Fruit fly (Drosophila melanogaster) whole organism, wandering third instar larva: ENCODE results near the gene Or71a.

Experiments
- Abd-B ChIP-seq: fragments of >200 bp; optimal IDR thresholded peaks from 2 replicates; lab custom pipeline; 2017; ENCODE audit warnings: missing biosample characterization, missing genetic modification characterization
- CG32264 ChIP-seq: fragments of 200-800 bp; sonication (Bioruptor generic); optimal IDR thresholded peaks from 2 replicates; lab custom pipeline; 2016; ENCODE audit warnings: missing biosample characterization, missing genetic modification characterization
- CG9705 ChIP-seq: fragments of 200-800 bp; sonication (Bioruptor generic); optimal IDR thresholded peaks from 2 replicates; lab custom pipeline; 2018; ENCODE audit warnings: missing biosample characterization, mild to moderate bottlenecking, missing genetic modification characterization
- CrebA ChIP-seq: fragments of 200-800 bp; sonication (Bioruptor generic); optimal IDR thresholded peaks from 2 replicates; lab custom pipeline; 2016; ENCODE audit warnings: missing biosample characterization, mild to moderate bottlenecking, missing genetic modification characterization, borderline replicate concordance
- Dfd ChIP-seq: fragments of >200 bp; optimal IDR thresholded peaks from 2 replicates; lab custom pipeline; 2017; ENCODE audit warnings: missing biosample characterization, missing genetic modification characterization
- Dif ChIP-seq: fragments of 200-275, 200-300 bp; sonication (Bioruptor generic); optimal IDR thresholded peaks from 2 replicates; lab custom pipeline; 2018; ENCODE audit warnings: missing biosample characterization, missing genetic modification characterization; ENCODE audit not compliant: partially characterized antibody
- GATAd ChIP-seq: sonication (Bioruptor generic); optimal IDR thresholded peaks from 2 replicates; lab custom pipeline; 2016; ENCODE audit warnings: missing biosample characterization, missing genetic modification characterization
- HLH106 ChIP-seq: fragments of 200-800 bp; optimal IDR thresholded peaks from 3 replicates; lab custom pipeline; 2019; ENCODE audit warnings: missing biosample characterization, mild to moderate bottlenecking, missing genetic modification characterization, moderate library complexity
- Hnf4 ChIP-seq: fragments of 200-800 bp; sonication (Bioruptor generic); optimal IDR thresholded peaks from 2 replicates; lab custom pipeline; 2016; ENCODE audit warnings: missing biosample characterization, mild to moderate bottlenecking, missing genetic modification characterization
- Hr78 ChIP-seq: fragments of >200 bp; optimal IDR thresholded peaks from 2 replicates; lab custom pipeline; 2017; ENCODE audit warnings: missing biosample characterization, missing genetic modification characterization
- Hr83 ChIP-seq: fragments of 200-300 bp; sonication (Bioruptor generic); optimal IDR thresholded peaks from 2 replicates; lab custom pipeline; 2016; ENCODE audit warnings: missing biosample characterization, mild to moderate bottlenecking, missing genetic modification characterization, moderate library complexity; ENCODE audit not compliant: poor library complexity, severe bottlenecking
- Jra ChIP-seq: sonication (Bioruptor generic); optimal IDR thresholded peaks from 2 replicates; lab custom pipeline; 2016; ENCODE audit warnings: missing biosample characterization, missing genetic modification characterization
- Mio ChIP-seq: sonication (Bioruptor generic); optimal IDR thresholded peaks from 2 replicates; lab custom pipeline; 2016; ENCODE audit warnings: missing biosample characterization, missing genetic modification characterization
- Myc ChIP-seq: fragments of >200 bp; optimal IDR thresholded peaks from 2 replicates; lab custom pipeline; 2017
- OdsH ChIP-seq: fragments of 200-800 bp; sonication (Bioruptor generic); optimal IDR thresholded peaks from 2 replicates; lab custom pipeline; 2016; ENCODE audit warnings: missing biosample characterization, mild to moderate bottlenecking, missing genetic modification characterization
- Rel ChIP-seq, 2 experiments: fragments of 200-800 bp; sonication (Bioruptor generic) in 1 of 2; optimal IDR thresholded peaks; 2 replicates in 1 of 2; 3 replicates in 1 of 2; lab custom pipeline; 2016 to 2019; ENCODE audit warnings: mild to moderate bottlenecking in 2 of 2, missing biosample characterization in 2 of 2, missing genetic modification characterization in 2 of 2, moderate library complexity in 1 of 2
- Sp1 ChIP-seq: fragments of 200-800 bp; sonication (Bioruptor generic); optimal IDR thresholded peaks from 3 replicates; lab custom pipeline; 2019; ENCODE audit warnings: missing biosample characterization, mild to moderate bottlenecking, missing genetic modification characterization, moderate library complexity
- Vsx2 ChIP-seq: fragments of 200-300, 225-300 bp; sonication (Bioruptor generic); optimal IDR thresholded peaks from 2 replicates; lab custom pipeline; 2018; ENCODE audit warnings: missing biosample characterization, missing genetic modification characterization; ENCODE audit not compliant: partially characterized antibody
- brk ChIP-seq: fragments of 200-800 bp; sonication (Bioruptor generic); optimal IDR thresholded peaks from 2 replicates; lab custom pipeline; 2016; ENCODE audit warnings: missing biosample characterization, mild to moderate bottlenecking, missing genetic modification characterization
- dl ChIP-seq, 2 experiments: fragments of 175-275, 200-275 bp in 1 of 2; fragments of 200-275 bp in 1 of 2; sonication (Bioruptor generic); optimal IDR thresholded peaks; lab custom pipeline; 2018; ENCODE audit warnings: mild to moderate bottlenecking in 2 of 2, missing biosample characterization in 2 of 2, missing genetic modification characterization in 2 of 2, moderate library complexity in 2 of 2; ENCODE audit not compliant: partially characterized antibody in 2 of 2, insufficient read depth in 1 of 2
- dmrt93B ChIP-seq: fragments of 200-800 bp; sonication (Bioruptor generic); optimal IDR thresholded peaks from 2 replicates; lab custom pipeline; 2018; ENCODE audit warnings: missing biosample characterization, mild to moderate bottlenecking, missing genetic modification characterization
- dsf ChIP-seq: sonication (Bioruptor generic); optimal IDR thresholded peaks from 2 replicates; lab custom pipeline; 2016; ENCODE audit warnings: missing biosample characterization, missing genetic modification characterization, borderline replicate concordance
- ey ChIP-seq: fragments of 200-800 bp; sonication (Bioruptor generic); optimal IDR thresholded peaks from 2 replicates; lab custom pipeline; 2016; ENCODE audit warnings: missing biosample characterization, missing genetic modification characterization
- foxo ChIP-seq, 2 experiments: fragments of 200-800 bp; sonication (Bioruptor generic); optimal IDR thresholded peaks; 2 replicates in 1 of 2; 3 replicates in 1 of 2; lab custom pipeline; 2016 to 2017; ENCODE audit warnings: missing biosample characterization in 2 of 2, missing genetic modification characterization in 2 of 2
- fru ChIP-seq: fragments of 200-800 bp; sonication (Bioruptor generic); optimal IDR thresholded peaks from 3 replicates; lab custom pipeline; 2016; ENCODE audit warnings: missing biosample characterization, mild to moderate bottlenecking, missing genetic modification characterization
- h ChIP-seq: fragments of 200-800 bp; sonication (Bioruptor generic); optimal IDR thresholded peaks from 3 replicates; lab custom pipeline; 2016; ENCODE audit warnings: missing biosample characterization, mild to moderate bottlenecking, missing genetic modification characterization
- jim ChIP-seq: fragments of 175-275, 200-325 bp; sonication (Bioruptor generic); optimal IDR thresholded peaks from 2 replicates; lab custom pipeline; 2016; ENCODE audit warnings: missing biosample characterization, mild to moderate bottlenecking, missing genetic modification characterization
- lola ChIP-seq: fragments of >200 bp; optimal IDR thresholded peaks from 2 replicates; lab custom pipeline; 2017; ENCODE audit warnings: missing biosample characterization, missing genetic modification characterization
- pan ChIP-seq: fragments of >200 bp; optimal IDR thresholded peaks from 2 replicates; lab custom pipeline; 2017
- psq ChIP-seq: fragments of 200-800 bp; sonication (Bioruptor generic); optimal IDR thresholded peaks from 3 replicates; lab custom pipeline; 2017; ENCODE audit warnings: missing biosample characterization, mild to moderate bottlenecking, missing genetic modification characterization, moderate library complexity
- rgr ChIP-seq: fragments of 200-800 bp; sonication (Bioruptor generic); optimal IDR thresholded peaks from 3 replicates; lab custom pipeline; 2016; ENCODE audit warnings: missing biosample characterization, mild to moderate bottlenecking, missing genetic modification characterization
- sage ChIP-seq: fragments of 200-800 bp; sonication (Bioruptor generic); optimal IDR thresholded peaks from 2 replicates; lab custom pipeline; 2016; ENCODE audit warnings: missing biosample characterization, mild to moderate bottlenecking, missing genetic modification characterization
- sv ChIP-seq: fragments of 200-800 bp; sonication (Bioruptor generic); optimal IDR thresholded peaks from 3 replicates; lab custom pipeline; 2016; ENCODE audit warnings: missing biosample characterization, missing genetic modification characterization
- tai ChIP-seq: sonication (Bioruptor generic); optimal IDR thresholded peaks from 2 replicates; lab custom pipeline; 2016; ENCODE audit warnings: missing biosample characterization, missing genetic modification characterization
- usp ChIP-seq: fragments of >200 bp; optimal IDR thresholded peaks from 2 replicates; lab custom pipeline; 2017; ENCODE audit warnings: missing biosample characterization, missing genetic modification characterization

Gene Or71a

DNA sequence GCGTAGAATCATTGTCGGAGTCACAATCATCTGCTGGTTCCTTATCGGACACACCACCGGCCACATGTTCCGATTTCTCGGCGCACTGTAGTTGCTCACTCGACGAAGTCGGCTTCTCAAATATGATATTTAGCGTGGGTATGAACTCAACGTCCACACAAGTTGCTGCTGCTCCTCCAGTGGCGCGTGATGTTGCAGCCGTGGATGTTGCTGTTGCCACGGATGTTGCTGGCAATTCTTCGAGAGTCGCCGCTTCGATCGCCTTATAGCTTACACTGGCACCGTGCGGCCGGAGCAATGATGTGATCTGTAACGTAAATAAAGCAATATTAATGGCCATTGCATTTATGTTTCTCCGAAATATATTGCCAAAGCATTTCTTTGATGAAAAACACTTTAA is 6.0 kb upstream of the Or71a start:
- TF ChIP-seq Jra (GFP tag; lab: Kevin White, UChicago), result no peak
- TF ChIP-seq CG9705 (GFP tag; lab: Kevin White, UChicago), result no peak
- TF ChIP-seq Myc (lab: Kevin White, UChicago), result no peak
- no peak for TF ChIP-seq Rel (GFP tag; optimal IDR thresholded peaks at IDR 0.05; lab: Kevin White, UChicago)
- no peak for TF ChIP-seq Rel (tag; optimal IDR thresholded peaks at IDR 0.05; lab: Kevin White, UChicago)
- TF ChIP-seq sv (GFP tag; lab: Kevin White, UChicago), result no peak
- no peak for TF ChIP-seq tai
- TF ChIP-seq lola (GFP tag; lab: Kevin White, UChicago), result no peak
- TF ChIP-seq usp (GFP tag; lab: Kevin White, UChicago), result no peak
- TF ChIP-seq fru (GFP tag; lab: Kevin White, UChicago), result no peak
- TF ChIP-seq Dif, result no peak
- no peak for TF ChIP-seq Mio (GFP tag; lab: Kevin White, UChicago)
- no peak for TF ChIP-seq HLH106 (tag; lab: Kevin White, UChicago)

dm6 chr3L:15079278-15079677 is 1.0 kb upstream of the Or71a start:
- no peak for TF ChIP-seq ey
- no peak for TF ChIP-seq Hnf4 (GFP tag; lab: Kevin White, UChicago)
- TF ChIP-seq Vsx2, result peak; percentile 9
- TF ChIP-seq Hr78, result no peak
- peak in 1 of 2 experiments; percentile 35 for TF ChIP-seq dl (GFP tag; optimal IDR thresholded peaks at IDR 0.05; lab: Kevin White, UChicago; ENCODE audit: insufficient read depth in 1 of 2, partially characterized antibody in 2 of 2)
- peak; percentile 5 for TF ChIP-seq Myc (lab: Kevin White, UChicago)
- no peak for TF ChIP-seq lola (GFP tag; lab: Kevin White, UChicago)
- TF ChIP-seq fru (GFP tag; lab: Kevin White, UChicago), result peak; percentile 60
- TF ChIP-seq foxo (GFP tag; optimal IDR thresholded peaks at IDR 0.05; lab: Kevin White, UChicago), result no peak
- no peak for TF ChIP-seq CG9705 (GFP tag; lab: Kevin White, UChicago)
- no peak for TF ChIP-seq CrebA (GFP tag; lab: Kevin White, UChicago)
- no peak for TF ChIP-seq Hr83 (GFP tag; lab: Kevin White, UChicago)
- no peak for TF ChIP-seq psq (GFP tag; lab: Kevin White, UChicago)
- TF ChIP-seq Dif, result peak; percentile 65
- TF ChIP-seq CG32264 (GFP tag; lab: Kevin White, UChicago), result no peak
- TF ChIP-seq, all 38 proteins: peak for 5

DNA sequence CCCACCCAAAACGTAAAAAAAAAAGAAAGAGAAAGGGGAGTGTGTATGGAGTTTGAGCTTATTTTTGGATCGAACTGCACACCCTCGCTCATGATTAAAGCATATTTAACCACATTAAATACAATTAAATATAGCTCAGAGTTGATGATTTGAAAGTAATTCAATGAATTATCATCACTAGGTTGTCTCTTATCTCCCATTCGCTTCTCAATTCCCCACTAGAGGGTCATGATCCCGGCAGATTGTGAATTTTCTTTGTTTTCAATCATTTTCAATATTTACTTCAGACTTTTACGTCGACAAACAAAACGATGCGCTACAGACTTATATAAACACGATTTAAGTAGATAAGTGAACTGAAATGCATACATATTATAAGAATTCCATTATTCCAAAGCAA is 1.9 kb downstream of the Or71a start:
- no peak for TF ChIP-seq Dfd (GFP tag; lab: Kevin White, UChicago)
- no peak for TF ChIP-seq jim
- no peak for TF ChIP-seq rgr
- TF ChIP-seq Sp1 (GFP tag; lab: Kevin White, UChicago), result no peak
- TF ChIP-seq sage (GFP tag; lab: Kevin White, UChicago), result no peak
- no peak for TF ChIP-seq Mio (GFP tag; lab: Kevin White, UChicago)
- no peak for TF ChIP-seq CG9705 (GFP tag; lab: Kevin White, UChicago)
- no peak for TF ChIP-seq Hr83 (GFP tag; lab: Kevin White, UChicago)
- no peak for TF ChIP-seq HLH106 (tag; lab: Kevin White, UChicago)
- no peak for TF ChIP-seq Dif
- TF ChIP-seq GATAd (GFP tag; lab: Kevin White, UChicago), result no peak
- TF ChIP-seq tai, result no peak
- TF ChIP-seq h (GFP tag; lab: Kevin White, UChicago), result no peak
- no peak for TF ChIP-seq dl (GFP tag; optimal IDR thresholded peaks at IDR 0.05; lab: Kevin White, UChicago; ENCODE audit: insufficient read depth in 1 of 2, partially characterized antibody in 2 of 2)
- TF ChIP-seq Abd-B (GFP tag; lab: Kevin White, UChicago), result no peak
- no peak for TF ChIP-seq usp (GFP tag; lab: Kevin White, UChicago)
- TF ChIP-seq Hnf4 (GFP tag; lab: Kevin White, UChicago), result no peak
- TF ChIP-seq ey, result no peak

- no peak for TF ChIP-seq HLH106 (tag; lab: Kevin White, UChicago)
- no peak for TF ChIP-seq dmrt93B (GFP tag; lab: Kevin White, UChicago)
- no peak for TF ChIP-seq CG32264 (GFP tag; lab: Kevin White, UChicago)
- TF ChIP-seq Hnf4 (GFP tag; lab: Kevin White, UChicago), result no peak
- TF ChIP-seq brk, result no peak
- no peak for TF ChIP-seq dsf
- no peak for TF ChIP-seq Rel (GFP tag; optimal IDR thresholded peaks at IDR 0.05; lab: Kevin White, UChicago)
- TF ChIP-seq Rel (tag; optimal IDR thresholded peaks at IDR 0.05; lab: Kevin White, UChicago), result no peak
- TF ChIP-seq ey, result no peak
- TF ChIP-seq pan (lab: Kevin White, UChicago), result no peak
- TF ChIP-seq Hr78, result no peak
- no peak for TF ChIP-seq OdsH
- TF ChIP-seq sage (GFP tag; lab: Kevin White, UChicago), result no peak
Observed at dm6 chr3L:15073680-15074079, 4.6 kb downstream of the Or71a start.
